Worm (Caenorhabditis elegans) whole organism, early embryonic: Measurements from ENCODE around the gene nhr-136.

ENCODE experiments used
- aly-1 ChIP-seq: sonication (generic microtip); optimal IDR thresholded peaks from 2 replicates; lab custom pipeline; 2016; ENCODE audit warnings: missing genetic modification characterization, missing compliant biosample characterization
- ama-1 ChIP-seq: fragments of 150-350 bp; optimal IDR thresholded peaks from 2 replicates; lab custom pipeline; 2014
- hmg-4 ChIP-seq: fragments of 200-800 bp; sonication (Bioruptor generic); optimal IDR thresholded peaks from 2 replicates; lab custom pipeline; 2018; ENCODE audit warnings: mild to moderate bottlenecking, missing genetic modification characterization, missing compliant biosample characterization
- pes-1 ChIP-seq: fragments of 200-800 bp; sonication (Bioruptor generic); IDR thresholded peaks from 2 replicates; pipeline ENCODE4 v1.3.6; 2022; ENCODE audit warnings: missing genetic modification reagents, missing genetic modification characterization, missing compliant biosample characterization
- sea-1 ChIP-seq: fragments of 200-800 bp; sonication (Bioruptor generic); conservative IDR thresholded peaks from 2 replicates; pipeline ENCODE4 v1.3.6; 2022; ENCODE audit warnings: missing genetic modification characterization, missing compliant biosample characterization
- tbx-11 ChIP-seq: fragments of 200-800 bp; sonication (Bioruptor generic); IDR thresholded peaks from 2 replicates; pipeline ENCODE4 v1.3.6; 2022; ENCODE audit warnings: missing genetic modification characterization, missing compliant biosample characterization

- TF ChIP-seq hmg-4, result no peak
- no peak for TF ChIP-seq ama-1 (lab: Kevin White, UChicago)
- TF ChIP-seq aly-1 (tag; lab: Kevin White, UChicago), result no peak
- no peak for TF ChIP-seq sea-1 (GFP tag; lab: Robert Waterston, UW)
- no peak for TF ChIP-seq pes-1 (GFP tag; lab: Robert Waterston, UW)
- no peak for TF ChIP-seq tbx-11 (GFP tag; lab: Robert Waterston, UW)
Observed at ce11 chrV:12059719-12060118, 47.2 kb upstream of the nhr-136 start, which contains the start of gene R07B7.2.
